Fruit fly (Drosophila melanogaster) whole organism, adult: ENCODE results near the gene CG42323.

ENCODE experiments used
- CG14711 ChIP-seq: fragments of 200-800 bp; sonication (Bioruptor generic); optimal IDR thresholded peaks from 2 replicates; lab custom pipeline; 2018; ENCODE audit warnings: missing biosample characterization, mild to moderate bottlenecking, missing genetic modification characterization, moderate library complexity
- CG33017 ChIP-seq: fragments of 200-800 bp; sonication (Bioruptor generic); optimal IDR thresholded peaks from 2 replicates; lab custom pipeline; 2018; ENCODE audit warnings: missing biosample characterization, mild to moderate bottlenecking, missing genetic modification characterization, moderate library complexity
- CG7101 ChIP-seq: fragments of 200-800 bp; sonication (Bioruptor generic); optimal IDR thresholded peaks from 2 replicates; lab custom pipeline; 2018; ENCODE audit warnings: missing biosample characterization, mild to moderate bottlenecking, missing genetic modification characterization, moderate library complexity
- Mnt ChIP-seq: fragments of 200-800 bp; sonication (Bioruptor generic); optimal IDR thresholded peaks from 2 replicates; lab custom pipeline; 2016; ENCODE audit warnings: missing biosample characterization, mild to moderate bottlenecking, missing genetic modification characterization
- cnc ChIP-seq, 2 experiments: fragments of >200 bp; optimal IDR thresholded peaks; 2 replicates each; lab custom pipeline; 2017
- kay ChIP-seq: fragments of 200-800 bp; sonication (Bioruptor generic); peaks from one replicate; lab custom pipeline; 2016; ENCODE audit warnings: missing biosample characterization, missing genetic modification characterization, borderline replicate concordance
- pad ChIP-seq: fragments of 200-800 bp; sonication (Bioruptor generic); optimal IDR thresholded peaks from 3 replicates; lab custom pipeline; 2017; ENCODE audit warnings: missing biosample characterization, missing genetic modification characterization, mild to moderate bottlenecking, moderate library complexity, missing genetic modification reagents

DNA sequence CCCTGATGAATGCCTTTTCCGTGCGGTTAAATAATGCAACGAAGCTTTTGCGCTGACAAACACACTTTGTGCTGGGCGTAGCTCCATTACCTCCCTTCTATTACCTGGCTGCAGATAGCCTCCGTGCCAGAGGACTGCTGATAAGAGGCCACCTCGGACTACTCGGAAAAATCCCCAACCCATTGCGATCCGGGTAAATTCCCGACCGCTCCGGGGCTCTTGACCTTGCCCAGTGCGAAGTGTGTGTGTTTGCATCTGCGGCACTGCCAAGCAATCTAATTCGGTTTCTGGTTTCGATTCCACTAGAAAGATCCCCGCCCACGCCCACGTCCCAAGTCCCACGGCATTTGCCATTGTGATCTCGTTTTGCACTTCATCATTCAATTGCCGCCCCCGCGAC lies 36.4 kb upstream of the CG42323 start:
- TF ChIP-seq kay (GFP tag; lab: Kevin White, UChicago) (no peak), CG7101 (no peak), CG14711 (tag; lab: Kevin White, UChicago) (no peak), pad (GFP tag; lab: Kevin White, UChicago) (no peak), CG33017 (tag; lab: Kevin White, UChicago) (no peak), cnc (optimal IDR thresholded peaks at IDR 0.05; lab: Kevin White, UChicago) (no peak), Mnt (no peak)
